Fruit fly (Drosophila melanogaster): ENCODE results near the gene CG11703.

dm6 chr3R:19248036-19248435 lies 20.1 kb upstream of the CG11703 start, which contains the start of gene CG5217:
- TF ChIP-seq CG8159 (tag; optimal IDR thresholded peaks at IDR 0.05) (no peak), D1 (tag; optimal IDR thresholded peaks at IDR 0.05) (no peak), fd96Ca (GFP tag; IDR thresholded peaks at IDR 0.05) (no peak), CG8301 (tag; optimal IDR thresholded peaks at IDR 0.05) (no peak), Snoo (tag; optimal IDR thresholded peaks at IDR 0.05) (no peak), CG17806 (tag; optimal IDR thresholded peaks at IDR 0.05) (no peak), CG14655 (GFP tag; optimal IDR thresholded peaks at IDR 0.05) (no peak), Pif1B (GFP tag; optimal IDR thresholded peaks at IDR 0.05) (no peak), CG34367 (tag; optimal IDR thresholded peaks at IDR 0.05) (no peak), gl (tag; optimal IDR thresholded peaks at IDR 0.05) (no peak)

All from whole organism, pupa.